Worm (Caenorhabditis elegans) whole organism, L4 larva: ENCODE measurements around the gene npr-13.
"Not testable (repeated sequence)": the region's sequence is repeated elsewhere in the genome, so short reads cannot be mapped to it uniquely, and the experiment has no call there.

Source experiments
- F26F4.8 ChIP-seq: fragments of 200-800 bp; sonication (Bioruptor generic); conservative IDR thresholded peaks from 2 replicates; pipeline ENCODE4 v1.3.6; 2022; ENCODE audit warnings: missing genetic modification characterization, missing compliant biosample characterization
- R02D3.7 ChIP-seq: fragments of 150-350 bp; sonication (generic microtip); optimal IDR thresholded peaks from 3 replicates; lab custom pipeline; 2014; ENCODE audit warnings: missing biosample characterization, missing genetic modification characterization
- Y105C5A.15 ChIP-seq: fragments of 200-800 bp; sonication (Bioruptor generic); IDR thresholded peaks from 2 replicates; pipeline ENCODE4 v1.3.6; 2022; ENCODE audit warnings: missing genetic modification characterization, missing compliant biosample characterization
- aha-1 ChIP-seq: fragments of 150-350 bp; peaks from one replicate; lab custom pipeline; 2014; ENCODE audit warnings: missing biosample characterization, missing genetic modification characterization
- arid-1 ChIP-seq: fragments of 200-800 bp; sonication (Bioruptor generic); conservative IDR thresholded peaks from 2 replicates; pipeline ENCODE4 v1.3.6; 2022; ENCODE audit warnings: missing genetic modification reagents, missing genetic modification characterization, missing compliant biosample characterization
- daf-16 ChIP-seq, 3 experiments: sonication (generic microtip); optimal IDR thresholded peaks; 2 replicates each; lab custom pipeline; 2016 to 2017; ENCODE audit warnings: missing genetic modification characterization in 3 of 3, missing genetic modification reagents in 3 of 3, mild to moderate bottlenecking in 2 of 3, missing compliant biosample characterization in 2 of 3, missing biosample characterization in 1 of 3, moderate library complexity in 1 of 3
- dve-1 ChIP-seq: sonication (generic microtip); optimal IDR thresholded peaks from 2 replicates; lab custom pipeline; 2017; ENCODE audit warnings: antibody characterized with exemption, mild to moderate bottlenecking, missing genetic modification characterization, missing compliant biosample characterization; ENCODE audit not compliant: insufficient read depth
- egl-27 ChIP-seq: sonication (generic microtip); optimal IDR thresholded peaks from 3 replicates; lab custom pipeline; 2017; ENCODE audit warnings: missing biosample characterization, missing genetic modification reagents, missing genetic modification characterization
- egl-43 ChIP-seq: fragments of 200-800 bp; sonication (Bioruptor generic); IDR thresholded peaks from 2 replicates; pipeline ENCODE4 v1.3.6; 2022; ENCODE audit warnings: missing genetic modification reagents, missing genetic modification characterization, missing compliant biosample characterization
- gei-8 ChIP-seq: fragments of 200-800 bp; sonication (Bioruptor generic); optimal IDR thresholded peaks from 2 replicates; lab custom pipeline; 2018; ENCODE audit warnings: mild to moderate bottlenecking, missing genetic modification characterization, missing compliant biosample characterization
- hif-1 ChIP-seq, 2 experiments: sonication (generic microtip); optimal IDR thresholded peaks; 2 replicates each; lab custom pipeline; 2016 to 2017; ENCODE audit warnings: missing compliant biosample characterization in 2 of 2, missing genetic modification characterization in 2 of 2, missing genetic modification reagents in 2 of 2, missing genotype in 2 of 2, mild to moderate bottlenecking in 1 of 2
- hlh-30 ChIP-seq: sonication (generic microtip); optimal IDR thresholded peaks from 2 replicates; lab custom pipeline; 2017; ENCODE audit warnings: antibody characterized with exemption, mild to moderate bottlenecking, missing genetic modification characterization, missing compliant biosample characterization; ENCODE audit not compliant: insufficient read depth
- jun-1 ChIP-seq: fragments of 150-350 bp; optimal IDR thresholded peaks from 2 replicates; lab custom pipeline; 2014; ENCODE audit warnings: missing biosample characterization, missing genetic modification reagents, missing genetic modification characterization
- lir-3 ChIP-seq: sonication (generic microtip); optimal IDR thresholded peaks from 2 replicates; lab custom pipeline; 2016; ENCODE audit warnings: mild to moderate bottlenecking, missing genetic modification characterization, missing compliant biosample characterization
- lsy-2 ChIP-seq, 2 experiments: fragments of 150-350 bp in 1 of 2; sonication (generic microtip) in 1 of 2; optimal IDR thresholded peaks; 2 replicates each; lab custom pipeline; 2014 to 2017; ENCODE audit warnings: missing biosample characterization in 2 of 2, missing genetic modification characterization in 2 of 2
- mdt-29 ChIP-seq: fragments of 200-800 bp; sonication (Bioruptor generic); IDR thresholded peaks from 2 replicates; pipeline ENCODE4 v1.3.6; 2022; ENCODE audit warnings: missing genetic modification reagents, missing genetic modification characterization, missing compliant biosample characterization
- mxl-3 ChIP-seq: fragments of 200-800 bp; sonication (Bioruptor generic); optimal IDR thresholded peaks from 2 replicates; lab custom pipeline; 2018; ENCODE audit warnings: mild to moderate bottlenecking, missing genetic modification characterization, missing compliant biosample characterization
- nhr-25 ChIP-seq: sonication (generic microtip); optimal IDR thresholded peaks from 2 replicates; lab custom pipeline; 2017; ENCODE audit warnings: missing genetic modification characterization, mild to moderate bottlenecking, missing compliant biosample characterization, antibody characterized with exemption, moderate library complexity, borderline replicate concordance; ENCODE audit not compliant: insufficient read depth
- nhr-28 ChIP-seq: fragments of 150-350 bp; optimal IDR thresholded peaks from 2 replicates; lab custom pipeline; 2014; ENCODE audit warnings: missing biosample characterization, missing genetic modification characterization
- nhr-48 ChIP-seq: sonication (generic microtip); optimal IDR thresholded peaks from 2 replicates; lab custom pipeline; 2016; ENCODE audit warnings: mild to moderate bottlenecking, missing genetic modification characterization, missing compliant biosample characterization
- spr-3 ChIP-seq: fragments of 200-800 bp; sonication (Bioruptor generic); optimal IDR thresholded peaks from 2 replicates; lab custom pipeline; 2018; ENCODE audit warnings: mild to moderate bottlenecking, missing genetic modification characterization, missing compliant biosample characterization
- tag-97 ChIP-seq: fragments of 200-800 bp; sonication (Bioruptor generic); IDR thresholded peaks from 2 replicates; pipeline ENCODE4 v1.3.6; 2022; ENCODE audit warnings: missing genetic modification characterization, missing compliant biosample characterization
- unc-130 ChIP-seq: sonication (generic microtip); optimal IDR thresholded peaks from 2 replicates; lab custom pipeline; 2016; ENCODE audit warnings: missing genetic modification reagents, missing genetic modification characterization, missing compliant biosample characterization
- unc-62 ChIP-seq, 3 experiments: fragments of 150-350 bp in 1 of 3; sonication (generic microtip); optimal IDR thresholded peaks in 2 of 3; peaks in 1 of 3; 1 replicate in 1 of 3; 2 replicates in 2 of 3; lab custom pipeline; 2014 to 2017; ENCODE audit warnings: missing biosample characterization in 3 of 3, missing genetic modification characterization in 3 of 3, missing genetic modification reagents in 3 of 3, missing genotype in 1 of 3
- zag-1 ChIP-seq: fragments of 150-350 bp; optimal IDR thresholded peaks from 2 replicates; lab custom pipeline; 2014; ENCODE audit warnings: missing biosample characterization, missing genetic modification characterization
- zfp-3 ChIP-seq: fragments of 200-800 bp; sonication (Bioruptor generic); conservative IDR thresholded peaks from 2 replicates; pipeline ENCODE4 v1.3.6; 2022; ENCODE audit warnings: missing genetic modification reagents, missing genetic modification characterization, missing compliant biosample characterization

npr-13 gene

DNA sequence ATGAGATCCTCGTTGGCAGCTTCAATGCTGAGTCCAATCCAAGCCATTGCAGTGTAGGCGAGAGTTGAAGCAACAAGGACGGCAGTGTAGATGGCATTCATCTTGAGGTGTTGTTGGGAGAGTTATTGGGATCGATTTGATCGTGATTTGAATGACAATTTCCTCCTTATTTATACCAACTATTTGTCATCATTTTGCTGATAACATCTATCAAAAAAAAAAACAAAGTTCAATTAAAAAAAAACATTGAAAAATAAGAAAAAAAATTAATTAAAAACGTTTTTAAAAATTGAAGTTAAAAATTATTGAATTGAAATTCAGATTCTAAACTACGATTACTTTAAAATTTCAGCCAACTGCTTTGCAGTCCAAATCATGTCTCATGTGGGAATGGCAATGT is 31.5 kb downstream of the npr-13 start, which contains the start of gene nspa-8:
Gene nspa-8, minus strand, starts transcription at position 101 of the 400 bp plus-strand sequence.
- not testable (repeated sequence) for TF ChIP-seq F26F4.8 (GFP tag; lab: Robert Waterston, UW); nhr-48; jun-1

DNA sequence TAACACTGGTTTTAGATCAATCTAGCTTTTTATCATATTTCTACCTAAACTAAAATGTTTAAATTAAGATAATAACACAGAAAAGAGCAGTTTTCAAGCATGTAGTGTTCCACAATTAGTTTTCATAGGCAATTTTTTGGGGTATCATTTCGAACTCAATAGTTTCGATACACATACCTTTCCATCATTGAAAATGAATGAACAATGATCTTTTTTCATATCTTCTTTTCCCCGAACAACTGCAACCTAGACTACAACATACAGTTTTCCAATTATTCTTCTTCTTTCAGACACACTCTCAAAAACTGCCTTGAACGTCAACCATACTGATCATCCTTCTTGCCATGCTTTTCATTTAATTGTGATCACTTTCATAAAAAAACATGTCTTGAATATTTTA is 34.3 kb downstream of the npr-13 start, which contains the start of gene W06A7.4:
Gene W06A7.4, plus strand, starts transcription at position 301 of the 400 bp plus-strand sequence.
- TF ChIP-seq zfp-3 (GFP tag; lab: Robert Waterston, UW) (no peak), egl-43 (GFP tag; lab: Robert Waterston, UW) (no peak), aha-1 (tag; lab: Kevin White, UChicago) (no peak), gei-8 (GFP tag; lab: Kevin White, UChicago) (no peak), nhr-28 (tag; lab: Kevin White, UChicago) (peak; percentile 30)

DNA sequence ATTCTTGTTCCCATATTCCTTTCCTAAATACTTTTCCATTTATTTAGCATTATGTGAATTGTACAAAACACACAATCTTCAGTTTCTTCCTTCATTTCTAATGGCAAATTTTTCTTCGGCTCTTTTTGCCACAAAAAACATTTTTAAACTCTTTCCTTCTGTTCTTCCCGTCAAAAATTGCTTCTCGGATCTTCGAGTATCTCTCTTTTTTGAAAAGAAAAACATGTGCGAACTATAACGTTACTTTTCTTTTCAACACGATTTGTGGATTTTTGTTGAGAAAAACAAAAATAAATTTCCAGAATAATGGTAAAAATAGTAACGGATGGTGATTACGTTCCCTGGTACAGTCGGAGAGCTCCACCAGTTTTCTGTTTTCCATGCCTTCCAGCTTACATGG is 36.9 kb downstream of the npr-13 start, which contains the start of gene W06A7.2:
Gene W06A7.2, plus strand, starts transcription at position 301 of the 400 bp plus-strand sequence.
- TF ChIP-seq arid-1 (GFP tag; lab: Robert Waterston, UW): no peak
- no peak for TF ChIP-seq hif-1 (tag; optimal IDR thresholded peaks at IDR 0.05; lab: Kevin White, UChicago)
- no peak for TF ChIP-seq dve-1 (tag; lab: Kevin White, UChicago)

DNA sequence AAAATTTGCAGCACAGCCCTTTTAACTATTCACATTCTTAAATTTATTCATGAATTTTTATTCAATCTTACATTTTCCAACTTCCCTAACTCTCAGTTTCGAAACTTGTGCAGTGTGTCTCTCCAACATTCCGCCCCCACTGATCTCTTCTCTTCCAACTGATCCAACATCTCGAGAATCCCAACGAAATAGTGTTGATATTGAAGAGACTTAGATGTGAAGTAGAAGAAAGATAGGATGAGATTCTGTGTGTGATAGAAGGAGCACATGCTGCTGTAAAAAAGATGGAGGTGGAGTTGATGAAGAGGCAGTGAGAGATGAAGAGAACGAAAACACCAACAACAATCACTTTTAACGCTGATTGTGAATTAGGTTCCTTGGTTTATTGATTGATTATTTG is 38.1 kb downstream of the npr-13 start:
- TF ChIP-seq egl-27: no peak
- TF ChIP-seq nhr-28 (tag; lab: Kevin White, UChicago): peak; percentile 1
- TF ChIP-seq mxl-3 (GFP tag; lab: Kevin White, UChicago): peak; percentile 22
- no peak for TF ChIP-seq tag-97
- peak in 1 of 2 experiments; percentile 18 for TF ChIP-seq daf-16 (GFP tag; optimal IDR thresholded peaks at IDR 0.05; lab: Kevin White, UChicago)
- TF ChIP-seq daf-16 (tag; optimal IDR thresholded peaks at IDR 0.05; lab: Kevin White, UChicago): no peak

DNA sequence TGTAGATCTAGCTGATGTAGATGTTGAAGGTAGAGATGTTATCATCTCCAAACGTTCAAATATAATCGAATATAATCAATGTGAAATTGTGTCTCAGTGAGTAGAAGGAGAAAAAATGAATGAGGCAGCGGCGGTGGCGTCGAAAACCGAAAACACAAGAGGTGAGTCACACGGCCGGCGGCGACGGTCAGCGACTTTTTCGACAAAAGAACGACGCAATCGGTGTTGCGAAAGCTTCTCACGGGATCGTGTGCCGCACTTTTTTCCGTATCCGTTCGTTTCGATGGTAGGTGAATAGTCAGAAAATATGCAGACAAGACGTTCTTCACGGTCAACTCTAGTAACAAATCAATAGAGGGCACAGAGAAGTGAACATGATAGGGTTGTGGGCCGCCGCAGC is 42.9 kb downstream of the npr-13 start, which contains the start of gene rin-1:
Gene rin-1, minus strand, starts transcription at position 101 of the 400 bp plus-strand sequence.
- TF ChIP-seq hlh-30 (peak; percentile 44), R02D3.7 (tag; lab: Kevin White, UChicago) (no peak), egl-27 (no peak), unc-130 (GFP tag; lab: Kevin White, UChicago) (no peak)
- TF ChIP-seq, all 104 proteins: peak for 1

DNA sequence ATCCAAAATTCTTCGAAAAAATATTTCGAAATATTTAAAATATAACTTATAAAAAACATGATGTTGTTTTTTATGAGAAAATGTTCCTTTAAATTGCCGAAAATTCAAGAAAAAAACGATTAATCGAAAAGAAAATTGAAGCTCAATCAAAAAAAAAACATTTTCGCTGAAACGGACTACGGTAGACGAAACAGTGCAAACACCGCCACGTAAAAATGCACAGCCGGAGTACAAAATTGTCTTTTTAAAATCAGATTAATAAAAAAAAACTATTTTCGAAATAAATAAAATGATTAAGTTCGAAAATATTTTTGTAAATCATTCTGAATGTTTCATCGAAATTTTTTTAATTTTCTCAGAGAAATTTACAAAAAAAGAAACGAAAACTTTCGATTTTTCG is 44.8 kb downstream of the npr-13 start:
- TF ChIP-seq hif-1 (tag; optimal IDR thresholded peaks at IDR 0.05; lab: Kevin White, UChicago) (no peak), lsy-2 (tag; optimal IDR thresholded peaks at IDR 0.05; lab: Kevin White, UChicago) (peak in 1 of 2 experiments; percentile 61)

DNA sequence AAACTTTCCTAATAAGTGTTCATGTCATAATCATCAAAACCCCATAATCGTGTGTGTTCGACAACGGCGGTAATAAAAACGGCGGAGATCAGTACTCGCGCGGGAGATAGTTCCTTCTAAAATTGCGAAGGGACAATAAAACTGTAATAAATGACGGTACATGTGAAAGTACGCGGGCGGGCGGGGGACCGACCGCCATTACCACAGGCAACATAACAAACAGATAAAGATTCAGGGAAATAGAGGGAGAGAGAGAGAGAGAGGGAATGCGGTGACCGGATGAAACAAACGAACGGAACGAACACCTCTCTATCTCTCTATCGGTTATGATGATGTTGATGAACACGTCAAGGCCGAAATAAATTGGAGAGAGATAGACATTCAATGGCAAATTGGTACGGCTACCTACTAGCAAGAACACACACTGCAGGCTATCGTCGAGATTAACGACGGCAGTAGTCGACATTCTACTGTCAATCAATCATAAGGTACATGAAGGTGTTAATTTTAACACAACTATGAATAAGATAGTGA is 52.1 kb downstream of the npr-13 start:
- TF ChIP-seq Y105C5A.15 (GFP tag; lab: Robert Waterston, UW) (no peak), spr-3 (GFP tag; lab: Kevin White, UChicago) (no peak), mdt-29 (no peak), unc-62 (GFP tag; optimal IDR thresholded peaks at IDR 0.05 in 1 of 2; lab: Kevin White, UChicago) (peak in 1 of 2 experiments; percentile 98), unc-62 (tag; optimal IDR thresholded peaks at IDR 0.05; lab: Kevin White, UChicago) (no peak), nhr-25 (tag; lab: Kevin White, UChicago) (peak; percentile 46), zag-1 (tag; lab: Kevin White, UChicago) (no peak), aha-1 (tag; lab: Kevin White, UChicago) (peak; percentile 60), lir-3 (no peak)
